Fruit fly (Drosophila melanogaster) whole organism, embryonic: ENCODE results near the gene Lgr1.
A peak's percentile ranks its signal among the peaks of the same experiment; 100 is the strongest.

Experiments
- CG1024 ChIP-seq: fragments of 200-800 bp; sonication (Bioruptor generic); IDR thresholded peaks from 2 replicates; pipeline ENCODE4 v1.3.6; 2022; ENCODE audit warnings: missing biosample characterization, missing genetic modification characterization
- CG12219 ChIP-seq: fragments of 200-800 bp; sonication (Bioruptor generic); optimal IDR thresholded peaks from 3 replicates; lab custom pipeline; 2018; ENCODE audit warnings: missing biosample characterization, mild to moderate bottlenecking, missing genetic modification characterization
- CG12659 ChIP-seq: fragments of 200-800 bp; sonication (Bioruptor generic); optimal IDR thresholded peaks from 3 replicates; lab custom pipeline; 2017; ENCODE audit warnings: mild to moderate bottlenecking, missing biosample characterization, missing genetic modification reagents, missing genetic modification characterization
- CG14014 ChIP-seq: fragments of 200-800 bp; sonication (Bioruptor generic); IDR thresholded peaks from 2 replicates; pipeline ENCODE4 v1.3.6; 2022; ENCODE audit warnings: missing biosample characterization, missing genetic modification characterization
- CG15601 ChIP-seq: fragments of 200-800 bp; sonication (Bioruptor generic); optimal IDR thresholded peaks from 3 replicates; lab custom pipeline; 2019; ENCODE audit warnings: missing biosample characterization, mild to moderate bottlenecking, missing genetic modification characterization, moderate library complexity
- CG1603 ChIP-seq: fragments of 200-800 bp; sonication (Bioruptor generic); optimal IDR thresholded peaks from 2 replicates; lab custom pipeline; 2019; ENCODE audit warnings: missing biosample characterization, mild to moderate bottlenecking, missing genetic modification characterization, moderate library complexity
- CG17359 ChIP-seq: fragments of 200-800 bp; sonication (Bioruptor generic); optimal IDR thresholded peaks from 3 replicates; lab custom pipeline; 2018; ENCODE audit warnings: missing biosample characterization, mild to moderate bottlenecking, missing genetic modification characterization, moderate library complexity
- CG1832 ChIP-seq: fragments of 200-800 bp; sonication (Bioruptor generic); optimal IDR thresholded peaks from 2 replicates; lab custom pipeline; 2017; ENCODE audit warnings: missing biosample characterization, mild to moderate bottlenecking, missing genetic modification characterization, inconsistent platforms
- CG2678 ChIP-seq: fragments of 200-800 bp; sonication (Bioruptor generic); optimal IDR thresholded peaks from 3 replicates; lab custom pipeline; 2019; ENCODE audit warnings: missing biosample characterization, mild to moderate bottlenecking, missing genetic modification characterization, moderate library complexity
- CG3065 ChIP-seq: fragments of 200-800 bp; sonication (Bioruptor generic); optimal IDR thresholded peaks from 2 replicates; lab custom pipeline; 2016; ENCODE audit warnings: missing biosample characterization, missing genetic modification characterization
- CG31441 ChIP-seq: fragments of 200-800 bp; sonication (Bioruptor generic); IDR thresholded peaks from 2 replicates; pipeline ENCODE4 v1.3.6; 2022; ENCODE audit warnings: missing biosample characterization, missing genetic modification characterization
- CG33557 ChIP-seq: fragments of 200-800 bp; sonication (Bioruptor generic); optimal IDR thresholded peaks from 2 replicates; lab custom pipeline; 2019; ENCODE audit warnings: missing biosample characterization, mild to moderate bottlenecking, missing genetic modification characterization, moderate library complexity
- CG4282 ChIP-seq: fragments of 200-800 bp; sonication (Bioruptor generic); optimal IDR thresholded peaks from 2 replicates; lab custom pipeline; 2016; ENCODE audit warnings: missing biosample characterization, missing genetic modification characterization
- CG4328 ChIP-seq: fragments of 200-800 bp; sonication (Bioruptor generic); optimal IDR thresholded peaks from 3 replicates; lab custom pipeline; 2017; ENCODE audit warnings: missing biosample characterization, missing genetic modification reagents, missing genetic modification characterization
- CG6175 ChIP-seq: fragments of 200-800 bp; sonication (Bioruptor generic); IDR thresholded peaks from 3 replicates; pipeline ENCODE4 v1.3.6; 2022; ENCODE audit warnings: missing biosample characterization, missing genetic modification characterization
- CG7372 ChIP-seq: fragments of 200-800 bp; sonication (Bioruptor generic); IDR thresholded peaks from 2 replicates; pipeline ENCODE4 v1.3.6; 2022; ENCODE audit warnings: missing biosample characterization, missing genetic modification characterization
- CG7963 ChIP-seq: fragments of 200-800 bp; sonication (Bioruptor generic); IDR thresholded peaks from 3 replicates; pipeline ENCODE4 v1.3.6; 2022; ENCODE audit warnings: missing biosample characterization, missing genetic modification characterization; ENCODE audit not compliant: partially characterized antibody
- CrebB ChIP-seq: fragments of 200-800 bp; sonication (Bioruptor generic); optimal IDR thresholded peaks from 3 replicates; lab custom pipeline; 2018; ENCODE audit warnings: missing biosample characterization, mild to moderate bottlenecking, missing genetic modification characterization
- ERR ChIP-seq: fragments of 200-800 bp; sonication (Bioruptor generic); optimal IDR thresholded peaks from 2 replicates; lab custom pipeline; 2016; ENCODE audit warnings: missing biosample characterization, missing genetic modification characterization
- Elba2 ChIP-seq: fragments of 200-800 bp; sonication (Bioruptor generic); optimal IDR thresholded peaks from 3 replicates; lab custom pipeline; 2016; ENCODE audit warnings: missing biosample characterization, missing genetic modification characterization
- Fer3 ChIP-seq: fragments of 200-800 bp; sonication (Bioruptor generic); optimal IDR thresholded peaks from 2 replicates; lab custom pipeline; 2018; ENCODE audit warnings: missing biosample characterization, mild to moderate bottlenecking, missing genetic modification characterization, moderate library complexity
- Gug ChIP-seq: fragments of 200-800 bp; sonication (Bioruptor generic); IDR thresholded peaks from 4 replicates; pipeline ENCODE4 v1.3.6; 2022; ENCODE audit warnings: missing biosample characterization, missing genetic modification characterization
- MTF-1 ChIP-seq: fragments of 200-800 bp; sonication (Bioruptor generic); optimal IDR thresholded peaks from 2 replicates; lab custom pipeline; 2018; ENCODE audit warnings: missing biosample characterization, mild to moderate bottlenecking, missing genetic modification characterization, borderline replicate concordance
- Mes4 ChIP-seq: fragments of 200-800 bp; sonication (Bioruptor generic); optimal IDR thresholded peaks from 2 replicates; lab custom pipeline; 2016; ENCODE audit warnings: missing biosample characterization, missing genetic modification characterization
- Myb ChIP-seq: fragments of 200-800 bp; sonication (Bioruptor generic); optimal IDR thresholded peaks from 2 replicates; lab custom pipeline; 2016; ENCODE audit warnings: missing biosample characterization, missing genetic modification characterization
- NC2β ChIP-seq: fragments of 200-800 bp; sonication (Bioruptor generic); optimal IDR thresholded peaks from 2 replicates; lab custom pipeline; 2016; ENCODE audit warnings: missing biosample characterization, missing genetic modification characterization
- Oli ChIP-seq: fragments of 200-800 bp; sonication (Bioruptor generic); optimal IDR thresholded peaks from 2 replicates; lab custom pipeline; 2018; ENCODE audit warnings: missing biosample characterization, mild to moderate bottlenecking, missing genetic modification characterization, moderate library complexity
- Pdp1 ChIP-seq, 2 experiments: fragments of 200-800 bp; sonication (Bioruptor generic); optimal IDR thresholded peaks; 3 replicates each; lab custom pipeline; 2016; ENCODE audit warnings: missing biosample characterization in 2 of 2, missing genetic modification characterization in 2 of 2, mild to moderate bottlenecking in 1 of 2, moderate library complexity in 1 of 2
- Side ChIP-seq: fragments of 200-800 bp; sonication (Bioruptor generic); optimal IDR thresholded peaks from 2 replicates; lab custom pipeline; 2016; ENCODE audit warnings: missing biosample characterization, missing genetic modification characterization
- Sox102F ChIP-seq: fragments of 200-800 bp; sonication (Bioruptor generic); optimal IDR thresholded peaks from 2 replicates; lab custom pipeline; 2018; ENCODE audit warnings: missing biosample characterization, mild to moderate bottlenecking, missing genetic modification characterization, moderate library complexity
- Sry-β ChIP-seq: fragments of 200-800 bp; sonication (Bioruptor generic); optimal IDR thresholded peaks from 2 replicates; lab custom pipeline; 2018; ENCODE audit warnings: missing biosample characterization, mild to moderate bottlenecking, missing genetic modification characterization, moderate library complexity
- Vsx1 ChIP-seq: fragments of 200-800 bp; sonication (Bioruptor generic); optimal IDR thresholded peaks from 2 replicates; lab custom pipeline; 2017; ENCODE audit warnings: missing biosample characterization, mild to moderate bottlenecking, missing genetic modification characterization, missing genetic modification reagents
- ash1 ChIP-seq: fragments of 200-800 bp; sonication (Bioruptor generic); optimal IDR thresholded peaks from 2 replicates; lab custom pipeline; 2018; ENCODE audit warnings: missing biosample characterization, mild to moderate bottlenecking, missing genetic modification characterization
- disco-r ChIP-seq: fragments of 200-800 bp; sonication (Bioruptor generic); optimal IDR thresholded peaks from 2 replicates; lab custom pipeline; 2016; ENCODE audit warnings: missing biosample characterization, missing genetic modification characterization
- gcm ChIP-seq: fragments of 200-800 bp; sonication (Bioruptor generic); optimal IDR thresholded peaks from 2 replicates; lab custom pipeline; 2019; ENCODE audit warnings: missing biosample characterization, mild to moderate bottlenecking, missing genetic modification characterization, moderate library complexity
- hkb ChIP-seq, 2 experiments: fragments of 200-800 bp in 1 of 2; fragments of >200 bp in 1 of 2; sonication (Bioruptor generic) in 1 of 2; IDR thresholded peaks in 1 of 2; optimal IDR thresholded peaks in 1 of 2; 2 replicates each; pipeline versions ENCODE4 v1.3.6 to Lab custom; 2017 to 2022; ENCODE audit warnings: missing biosample characterization in 1 of 2, missing genetic modification characterization in 1 of 2
- hth ChIP-seq: fragments of >200 bp; optimal IDR thresholded peaks from 2 replicates; lab custom pipeline; 2017; ENCODE audit warnings: inconsistent platforms
- insv ChIP-seq, 2 experiments: fragments of 200-800 bp; sonication (Bioruptor generic); optimal IDR thresholded peaks; 3 replicates each; lab custom pipeline; 2016 to 2018; ENCODE audit warnings: missing biosample characterization in 2 of 2, missing genetic modification characterization in 2 of 2
- lilli ChIP-seq: fragments of 200-800 bp; sonication (Bioruptor generic); optimal IDR thresholded peaks from 3 replicates; lab custom pipeline; 2016; ENCODE audit warnings: missing biosample characterization, missing genetic modification characterization
- mam ChIP-seq: fragments of 200-800 bp; sonication (Bioruptor generic); optimal IDR thresholded peaks from 3 replicates; lab custom pipeline; 2016; ENCODE audit warnings: missing biosample characterization, missing genetic modification characterization
- mld ChIP-seq: fragments of 200-800 bp; sonication (Bioruptor generic); IDR thresholded peaks from 3 replicates; pipeline ENCODE4 v1.3.6; 2022; ENCODE audit warnings: missing biosample characterization, missing genetic modification characterization; ENCODE audit not compliant: partially characterized antibody
- nau ChIP-seq: fragments of 200-800 bp; sonication (Bioruptor generic); optimal IDR thresholded peaks from 3 replicates; lab custom pipeline; 2017; ENCODE audit warnings: missing biosample characterization, mild to moderate bottlenecking, missing genetic modification characterization, missing genetic modification reagents
- pfk ChIP-seq: fragments of 200-800 bp; sonication (Bioruptor generic); optimal IDR thresholded peaks from 2 replicates; lab custom pipeline; 2018; ENCODE audit warnings: missing biosample characterization, mild to moderate bottlenecking, missing genetic modification characterization, moderate library complexity
- psq ChIP-seq: fragments of 200-800 bp; sonication (Bioruptor generic); optimal IDR thresholded peaks from 2 replicates; lab custom pipeline; 2017; ENCODE audit warnings: missing biosample characterization, missing genetic modification characterization
- ranshi ChIP-seq: fragments of 200-800 bp; sonication (Bioruptor generic); IDR thresholded peaks from 2 replicates; pipeline ENCODE4 v1.3.6; 2022; ENCODE audit warnings: missing biosample characterization, missing genetic modification characterization
- rib ChIP-seq: fragments of 200-800 bp; sonication (Bioruptor generic); IDR thresholded peaks from 2 replicates; pipeline ENCODE4 v1.3.6; 2022; ENCODE audit warnings: missing biosample characterization, missing genetic modification characterization
- tna ChIP-seq: fragments of 200-800 bp; sonication (Bioruptor generic); IDR thresholded peaks from 2 replicates; pipeline ENCODE4 v1.3.6; 2022; ENCODE audit warnings: missing biosample characterization, missing genetic modification characterization; ENCODE audit not compliant: partially characterized antibody
- tup ChIP-seq: fragments of 200-800 bp; sonication (Bioruptor generic); optimal IDR thresholded peaks from 2 replicates; lab custom pipeline; 2016; ENCODE audit warnings: missing biosample characterization, mild to moderate bottlenecking, missing genetic modification characterization, moderate library complexity
- tx ChIP-seq: fragments of 200-800 bp; sonication (Bioruptor generic); optimal IDR thresholded peaks from 2 replicates; lab custom pipeline; 2016; ENCODE audit warnings: missing biosample characterization, missing genetic modification characterization
- zf30C ChIP-seq: fragments of 200-800 bp; sonication (Bioruptor generic); optimal IDR thresholded peaks from 3 replicates; lab custom pipeline; 2018; ENCODE audit warnings: missing biosample characterization, mild to moderate bottlenecking, missing genetic modification characterization

The Lgr1 gene

DNA sequence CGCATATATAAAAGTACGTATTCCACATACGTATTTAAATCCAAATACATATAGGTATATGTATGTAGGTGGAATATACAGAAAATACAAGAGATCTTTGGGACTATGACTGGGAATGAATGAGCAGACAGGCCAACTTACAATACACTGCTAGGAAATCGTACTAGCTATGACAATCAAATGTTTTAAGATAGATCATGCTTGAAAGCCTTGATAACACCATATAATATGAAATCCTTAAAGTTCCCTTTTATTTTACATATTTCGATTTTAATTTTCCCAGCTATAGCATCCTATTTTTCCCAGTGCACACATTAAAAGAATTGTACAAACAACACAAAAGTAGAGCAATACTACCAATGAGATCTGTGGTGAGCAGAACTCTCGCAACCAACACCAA is 55.8 kb downstream of the Lgr1 start (continued):
- TF ChIP-seq CG14014 (GFP tag; lab: Robert Waterston, UW) (peak; percentile 74), insv (GFP tag; optimal IDR thresholded peaks at IDR 0.05; lab: Kevin White, UChicago) (no peak), rib (GFP tag; lab: Robert Waterston, UW) (peak; percentile 77), nau (peak; percentile 54), hkb (optimal IDR thresholded peaks at IDR 0.05; lab: Kevin White, UChicago) (no peak), hkb (GFP tag; IDR thresholded peaks at IDR 0.05; lab: Robert Waterston, UW) (peak; percentile 87), Myb (GFP tag; lab: Kevin White, UChicago) (peak; percentile 62), Elba2 (GFP tag; lab: Kevin White, UChicago) (no peak), ash1 (no peak), CG4328 (peak; percentile 89), CG6175 (GFP tag; lab: Robert Waterston, UW) (peak; percentile 68; the same call in 2 of the 3 replicates), CG17359 (tag; lab: Kevin White, UChicago) (peak; percentile 81), pfk (GFP tag; lab: Kevin White, UChicago) (no peak), lilli (GFP tag; lab: Kevin White, UChicago) (peak; percentile 76), tup (GFP tag; lab: Kevin White, UChicago) (peak; percentile 34), CG2678 (tag; lab: Kevin White, UChicago) (peak; percentile 93), Pdp1 (GFP tag; optimal IDR thresholded peaks at IDR 0.05; lab: Kevin White, UChicago) (peak; percentile 81 to 83), CG7372 (GFP tag; lab: Robert Waterston, UW) (peak; percentile 85), MTF-1 (GFP tag; lab: Kevin White, UChicago) (no peak), Side (peak; percentile 71), ERR (GFP tag; lab: Kevin White, UChicago) (peak; percentile 54), CG15601 (tag; lab: Kevin White, UChicago) (peak; percentile 67), zf30C (GFP tag; lab: Kevin White, UChicago) (peak; percentile 21), psq (GFP tag; lab: Kevin White, UChicago) (peak; percentile 2), CG4282 (GFP tag; lab: Kevin White, UChicago) (no peak), CG1603 (tag; lab: Kevin White, UChicago) (peak; percentile 78), gcm (GFP tag; lab: Kevin White, UChicago) (peak; percentile 66), hth (lab: Kevin White, UChicago) (no peak), Gug (GFP tag; lab: Robert Waterston, UW) (peak; percentile 69; the same call in 3 of the 4 replicates), ranshi (GFP tag; lab: Robert Waterston, UW) (peak; percentile 88), NC2β (peak; percentile 1), CG7963 (GFP tag; lab: Robert Waterston, UW) (no peak), Mes4 (GFP tag; lab: Kevin White, UChicago) (peak; percentile 44), CG12659 (GFP tag; lab: Kevin White, UChicago) (peak; percentile 75), tx (GFP tag; lab: Kevin White, UChicago) (peak; percentile 33), CrebB (tag; lab: Kevin White, UChicago) (peak; percentile 43), mld (GFP tag; lab: Robert Waterston, UW) (no peak), CG1832 (GFP tag; lab: Kevin White, UChicago) (no peak), mam (peak; percentile 82), CG31441 (peak; percentile 91), tna (no peak), Sry-β (GFP tag; lab: Kevin White, UChicago) (no peak), Fer3 (tag; lab: Kevin White, UChicago) (peak; percentile 73), CG1024 (GFP tag; lab: Robert Waterston, UW) (peak; percentile 66), Vsx1 (GFP tag; lab: Kevin White, UChicago) (peak; percentile 35), CG33557 (no peak), disco-r (GFP tag; lab: Kevin White, UChicago) (peak; percentile 74), CG3065 (GFP tag; lab: Kevin White, UChicago) (no peak), Sox102F (peak; percentile 83), CG12219 (GFP tag; lab: Kevin White, UChicago) (peak; percentile 66), Oli (tag; lab: Kevin White, UChicago) (peak; percentile 79)
